Worm (Caenorhabditis elegans): ENCODE results near the gene F20D6.2.
A peak's percentile ranks its signal among the peaks of the same experiment; 100 is the strongest.

Gene F20D6.2

DNA sequence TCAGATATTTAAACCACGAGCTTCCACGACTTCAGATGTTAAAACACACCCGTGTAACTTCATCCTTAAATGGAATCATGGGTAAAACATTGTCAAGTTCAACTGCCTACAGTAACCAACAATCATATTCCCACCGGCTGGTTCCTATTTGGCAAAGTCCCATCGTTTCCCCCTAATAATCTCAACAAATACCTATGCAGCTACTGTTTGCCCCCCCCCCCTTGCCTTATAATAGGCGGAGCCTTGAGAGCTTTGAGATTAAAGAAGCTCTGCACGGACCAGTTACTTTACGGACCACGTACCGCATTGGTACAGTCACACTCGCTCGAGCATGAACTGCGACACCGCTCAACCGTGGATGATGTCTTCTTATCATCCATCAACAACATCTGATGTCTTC, 38.8 kb downstream of the F20D6.2 start, which contains the start of gene pax-1:
TSS of gene pax-1 (plus strand) at position 301 of the 400 bp plus-strand sequence.
- TF ChIP-seq alr-1 (tag; optimal IDR thresholded peaks at IDR 0.05; ENCODE audit: borderline replicate concordance), result no peak
- no peak for TF ChIP-seq efl-1 (optimal IDR thresholded peaks at IDR 0.05)
- peak in 1 of 2 experiments; percentile 36 for TF ChIP-seq efl-1 (GFP tag; optimal IDR thresholded peaks at IDR 0.05 in 1 of 2)

DNA sequence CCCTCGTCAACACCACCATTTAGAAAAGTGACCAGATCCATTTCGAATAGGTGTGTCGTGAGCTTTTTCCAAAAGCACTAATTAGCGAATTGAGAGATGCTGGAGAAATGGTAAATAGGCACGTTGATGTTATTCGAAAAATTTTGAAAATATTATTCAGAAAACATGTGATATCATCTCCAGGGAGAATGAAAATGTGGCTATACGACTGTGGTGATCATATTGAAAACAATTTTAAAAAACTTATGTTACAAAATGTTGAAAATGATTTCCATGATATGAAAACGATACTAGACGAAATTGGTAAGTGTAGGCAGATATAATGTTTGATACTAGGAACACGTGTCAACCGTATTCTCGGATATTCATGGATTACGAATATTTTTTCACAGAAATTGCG, 41.0 kb downstream of the F20D6.2 start, which contains the start of gene K07C11.10:
TSS of gene K07C11.10 (minus strand) at position 101 of the 400 bp plus-strand sequence.
- TF ChIP-seq nhr-76 (tag; optimal IDR thresholded peaks at IDR 0.05), result no peak
- TF ChIP-seq ceh-8 (GFP tag; optimal IDR thresholded peaks at IDR 0.05), result no peak
- TF ChIP-seq fkh-10 (GFP tag; optimal IDR thresholded peaks at IDR 0.05), result no peak
- peak; percentile 43 for TF ChIP-seq fkh-8 (tag; optimal IDR thresholded peaks at IDR 0.05)
- TF ChIP-seq tbx-2 (tag; optimal IDR thresholded peaks at IDR 0.05), result no peak
- no peak for TF ChIP-seq tlp-1 (tag; optimal IDR thresholded peaks at IDR 0.05)

DNA sequence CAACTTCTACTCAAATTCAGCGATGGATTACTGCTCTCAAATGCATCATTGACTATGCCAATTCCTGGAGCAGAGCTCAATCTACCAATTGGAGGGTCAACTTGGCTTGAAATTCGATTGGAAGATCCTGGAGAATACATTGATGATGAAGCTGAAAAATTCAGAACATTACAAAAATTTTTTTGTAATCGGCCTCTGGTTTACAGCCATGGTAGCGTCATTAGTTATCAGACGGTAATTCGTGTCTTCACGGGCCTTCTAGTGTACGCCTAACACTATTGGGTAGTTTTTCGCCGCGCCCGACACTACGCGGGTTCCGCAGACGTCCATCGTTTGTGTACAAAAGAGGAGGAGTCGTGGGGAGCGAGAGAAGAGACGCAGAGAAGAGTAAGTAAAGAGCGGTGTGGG, 42.9 kb downstream of the F20D6.2 start:
- TF ChIP-seq mab-9 (GFP tag; IDR thresholded peaks at IDR 0.05), result no peak
- TF ChIP-seq snpc-4 (tag; optimal IDR thresholded peaks at IDR 0.05), result peak; percentile 99
- peak; percentile 88 for TF ChIP-seq elt-2 (tag; optimal IDR thresholded peaks at IDR 0.05)
- peak; percentile 58 for TF ChIP-seq lin-39 (tag; optimal IDR thresholded peaks at IDR 0.05)
- peak; percentile 94 for TF ChIP-seq ama-1 (optimal IDR thresholded peaks at IDR 0.05)
- no peak for TF ChIP-seq nhr-237 (tag; optimal IDR thresholded peaks at IDR 0.05)
- peak; percentile 36 for TF ChIP-seq hpl-2 (GFP tag; optimal IDR thresholded peaks at IDR 0.05)
- no peak for TF ChIP-seq ces-1 (GFP tag; optimal IDR thresholded peaks at IDR 0.05)
- peak; percentile 79 for TF ChIP-seq mep-1 (tag; optimal IDR thresholded peaks at IDR 0.05)
- TF ChIP-seq isw-1 (GFP tag; IDR thresholded peaks at IDR 0.05), result peak; percentile 34
- peak; percentile 73 for TF ChIP-seq jun-1 (tag; optimal IDR thresholded peaks at IDR 0.05)
- TF ChIP-seq tlp-1 (tag; optimal IDR thresholded peaks at IDR 0.05), result no peak
- peak; percentile 86 for TF ChIP-seq xbp-1 (tag; optimal IDR thresholded peaks at IDR 0.05)
- peak; percentile 71 for TF ChIP-seq lin-13 (GFP tag; optimal IDR thresholded peaks at IDR 0.05)
- peak; percentile 60 for TF ChIP-seq ztf-4 (tag; optimal IDR thresholded peaks at IDR 0.05)
- no peak for TF ChIP-seq alr-1 (tag; optimal IDR thresholded peaks at IDR 0.05; ENCODE audit: borderline replicate concordance)
- TF ChIP-seq nhr-20 (tag; optimal IDR thresholded peaks at IDR 0.05), result peak; percentile 90
- peak; percentile 94 for TF ChIP-seq nhr-71 (tag; optimal IDR thresholded peaks at IDR 0.05)
- no peak for TF ChIP-seq mef-2 (tag; optimal IDR thresholded peaks at IDR 0.05)
- TF ChIP-seq nhr-90 (tag; optimal IDR thresholded peaks at IDR 0.05; ENCODE audit: poor library complexity), result peak; percentile 95
- TF ChIP-seq unc-98 (GFP tag; IDR thresholded peaks at IDR 0.05), result peak; percentile 50; the same call in 1 of the 2 replicates
- TF ChIP-seq fkh-8 (tag; optimal IDR thresholded peaks at IDR 0.05), result peak; percentile 53
- peak in 1 of 2 experiments; percentile 72 for TF ChIP-seq mdl-1 (tag; optimal IDR thresholded peaks at IDR 0.05)
- TF ChIP-seq egl-27 (tag; optimal IDR thresholded peaks at IDR 0.05), result no peak
- TF ChIP-seq nhr-11 (tag; optimal IDR thresholded peaks at IDR 0.05), result peak; percentile 14
- peak; percentile 58 for TF ChIP-seq lir-3 (tag; optimal IDR thresholded peaks at IDR 0.05; ENCODE audit: poor library complexity)
- TF ChIP-seq hlh-17 (GFP tag; optimal IDR thresholded peaks at IDR 0.05; ENCODE audit: borderline replicate concordance), result no peak
- TF ChIP-seq zip-4 (GFP tag; optimal IDR thresholded peaks at IDR 0.05), result peak; percentile 71
- TF ChIP-seq ztf-11 (tag; optimal IDR thresholded peaks at IDR 0.05), result peak in 1 of 2 experiments; percentile 63
- peak; percentile 91 for TF ChIP-seq nhr-85 (tag)
- TF ChIP-seq tbx-2 (tag; optimal IDR thresholded peaks at IDR 0.05), result peak; percentile 84
- peak; percentile 52 for TF ChIP-seq fos-1 (tag; optimal IDR thresholded peaks at IDR 0.05)
- no peak for TF ChIP-seq pag-3 (tag; optimal IDR thresholded peaks at IDR 0.05; ENCODE audit: borderline replicate concordance, insufficient read depth)
- peak; percentile 93 for TF ChIP-seq nhr-19 (GFP tag; conservative IDR thresholded peaks at IDR 0.05)
- TF ChIP-seq pax-3 (tag; optimal IDR thresholded peaks at IDR 0.05), result peak; percentile 53
- TF ChIP-seq nhr-77 (tag; optimal IDR thresholded peaks at IDR 0.05), result peak; percentile 84
- no peak for TF ChIP-seq sox-4 (tag; optimal IDR thresholded peaks at IDR 0.05)
- TF ChIP-seq sup-37 (GFP tag; optimal IDR thresholded peaks at IDR 0.05), result peak; percentile 69
- TF ChIP-seq F16B12.6 (tag; optimal IDR thresholded peaks at IDR 0.05), result peak; percentile 22
- TF ChIP-seq nhr-12 (tag; optimal IDR thresholded peaks at IDR 0.05), result no peak
- no peak for TF ChIP-seq ceh-8 (GFP tag; optimal IDR thresholded peaks at IDR 0.05)
- peak; percentile 53 to 69 for TF ChIP-seq lin-35 (GFP tag; optimal IDR thresholded peaks at IDR 0.05)
- TF ChIP-seq elt-3 (tag; optimal IDR thresholded peaks at IDR 0.05), result peak; percentile 8 to 46 (median 25)
- peak; percentile 81 for TF ChIP-seq irx-1 (tag; optimal IDR thresholded peaks at IDR 0.05)
